Fruit fly (Drosophila melanogaster): Measurements from ENCODE around the gene CG6788.

- TF ChIP-seq EcR (GFP tag; optimal IDR thresholded peaks at IDR 0.05) (no peak), CG8478 (optimal IDR thresholded peaks at IDR 0.05) (no peak), pan (optimal IDR thresholded peaks at IDR 0.05) (no peak), psq (optimal IDR thresholded peaks at IDR 0.05) (no peak)
Measured at dm6 chrX:17915929-17916328, 28.0 kb downstream of the CG6788 start.

Data from whole organism.